Worm (Caenorhabditis elegans): ENCODE results near the gene pals-28.
"Not testable (repeated sequence)": the region's sequence is repeated elsewhere in the genome, so short reads cannot be mapped to it uniquely, and the experiment has no call there.

Gene pals-28

ce11 chrIII:4408251-4408650, 23.7 kb downstream of the pals-28 start, which contains the start of gene gpch-1:
gpch-1 (plus strand) TSS chrIII:4408551.
- TF ChIP-seq ceh-40 (GFP tag; IDR thresholded peaks at IDR 0.05) (no peak), F39B2.1 (GFP tag; IDR thresholded peaks at IDR 0.05) (no peak), C17E4.6 (GFP tag; IDR thresholded peaks at IDR 0.05) (no peak), efl-1 (GFP tag; optimal IDR thresholded peaks at IDR 0.05) (no peak), C06A6.2 (GFP tag; conservative IDR thresholded peaks at IDR 0.05) (no peak), aptf-2 (GFP tag; conservative IDR thresholded peaks at IDR 0.05) (no peak), ceh-27 (GFP tag; optimal IDR thresholded peaks at IDR 0.05) (no peak), F49E8.2 (tag; optimal IDR thresholded peaks at IDR 0.05; ENCODE audit: insufficient read depth) (no peak)

- peak; percentile 45; the same call in 1 of the 2 replicates for TF ChIP-seq hmg-1.2 (GFP tag; IDR thresholded peaks at IDR 0.05)
- TF ChIP-seq nhr-80 (tag; optimal IDR thresholded peaks at IDR 0.05) = peak; percentile 33
- peak; percentile 10 for TF ChIP-seq lin-40 (tag; optimal IDR thresholded peaks at IDR 0.05)
- TF ChIP-seq madf-6 (GFP tag; IDR thresholded peaks at IDR 0.05) = peak; percentile 48; the same call in 1 of the 2 replicates
- TF ChIP-seq somi-1 (GFP tag; optimal IDR thresholded peaks at IDR 0.05) = no peak
- TF ChIP-seq lin-26 (GFP tag; IDR thresholded peaks at IDR 0.05) = no peak
- TF ChIP-seq F22D6.2 (tag; optimal IDR thresholded peaks at IDR 0.05) = no peak
- TF ChIP-seq F23B12.7 (tag; optimal IDR thresholded peaks at IDR 0.05; ENCODE audit: insufficient read depth) = peak; percentile 21
- peak; percentile 23 for TF ChIP-seq lin-54 (GFP tag; optimal IDR thresholded peaks at IDR 0.05)
- TF ChIP-seq him-1 (tag; optimal IDR thresholded peaks at IDR 0.05) = peak; percentile 40
- TF ChIP-seq pha-4 (tag; optimal IDR thresholded peaks at IDR 0.05) = no peak
- no peak for TF ChIP-seq aptf-2 (GFP tag; conservative IDR thresholded peaks at IDR 0.05)
- TF ChIP-seq snpc-4 (GFP tag; optimal IDR thresholded peaks at IDR 0.05) = no peak
- TF ChIP-seq snpc-4 (tag; optimal IDR thresholded peaks at IDR 0.05) = peak in 2 of 4 experiments; percentile 3 to 6
- TF ChIP-seq snpc-3.4 (tag; optimal IDR thresholded peaks at IDR 0.05) = peak; percentile 55
- TF ChIP-seq F55B11.4 (tag; optimal IDR thresholded peaks at IDR 0.05; ENCODE audit: borderline replicate concordance, insufficient read depth) = no peak
- TF ChIP-seq cebp-1 (GFP tag; IDR thresholded peaks at IDR 0.05) = no peak
- TF ChIP-seq cebp-1 (tag; optimal IDR thresholded peaks at IDR 0.05) = peak; percentile 45
- no peak for TF ChIP-seq bed-1 (GFP tag; IDR thresholded peaks at IDR 0.05)
- peak; percentile 45 for TF ChIP-seq xnd-1 (tag; optimal IDR thresholded peaks at IDR 0.05)
- TF ChIP-seq mcd-1 (GFP tag; IDR thresholded peaks at IDR 0.05) = no peak
- peak; percentile 30 for TF ChIP-seq tbp1 (GFP tag; optimal IDR thresholded peaks at IDR 0.05)
- peak; percentile 38 for TF ChIP-seq attf-5 (GFP tag; optimal IDR thresholded peaks at IDR 0.05)
- TF ChIP-seq lsl-1 (GFP tag; optimal IDR thresholded peaks at IDR 0.05) = peak; percentile 72
- TF ChIP-seq B0019.2 (GFP tag; conservative IDR thresholded peaks at IDR 0.05) = peak; percentile 90
These were observed 27.8 kb downstream of the pals-28 start for ce11 chrIII:4412108-4413009.

ce11 chrIII:4413099-4413498, 28.5 kb downstream of the pals-28 start, which contains the start of gene mpc-1:
mpc-1 (plus strand) TSS chrIII:4413457.
- TF ChIP-seq aptf-2 (GFP tag; conservative IDR thresholded peaks at IDR 0.05) (no peak), nhr-80 (tag; optimal IDR thresholded peaks at IDR 0.05) (peak; percentile 52)

- TF ChIP-seq madf-8 (GFP tag; conservative IDR thresholded peaks at IDR 0.05) (0 out of 2 replicates have a peak, but pooled peaks have one; percentile 12), him-1 (tag; optimal IDR thresholded peaks at IDR 0.05) (peak; percentile 60), K11D2.4 (GFP tag; IDR thresholded peaks at IDR 0.05) (0 out of 2 replicates have a peak, but pooled peaks have one; percentile 35), dox-1 (GFP tag; IDR thresholded peaks at IDR 0.05) (peak; percentile 64), attf-5 (GFP tag; optimal IDR thresholded peaks at IDR 0.05) (peak; percentile 31), ZK185.1 (tag; optimal IDR thresholded peaks at IDR 0.05; ENCODE audit: poor library complexity, severe bottlenecking) (peak; percentile 38), lsl-1 (GFP tag; optimal IDR thresholded peaks at IDR 0.05) (peak; percentile 26), cebp-1 (tag; optimal IDR thresholded peaks at IDR 0.05) (peak; percentile 77), pbrm-1 (GFP tag; IDR thresholded peaks at IDR 0.05) (peak; percentile 58; the same call in 1 of the 2 replicates), rcor-1 (GFP tag; IDR thresholded peaks at IDR 0.05) (peak; percentile 74), ceh-27 (GFP tag; optimal IDR thresholded peaks at IDR 0.05) (peak; percentile 7), egl-44 (GFP tag; IDR thresholded peaks at IDR 0.05) (peak; percentile 54; the same call in 1 of the 2 replicates), mcd-1 (GFP tag; IDR thresholded peaks at IDR 0.05) (peak; percentile 65), rpc-1 (optimal IDR thresholded peaks at IDR 0.05) (peak; percentile 50), rpc-1 (tag; optimal IDR thresholded peaks at IDR 0.05) (peak; percentile 70)
- TF ChIP-seq cebp-1 (GFP tag; IDR thresholded peaks at IDR 0.05) = not testable (repeated sequence)
These were observed 29.5 kb downstream of the pals-28 start for ce11 chrIII:4414041-4414440.
